Worm (Caenorhabditis elegans) whole organism, L4 larva: Measurements from ENCODE around the gene F44B9.2.

Experiments used
- D1046.2 ChIP-seq: fragments of 200-800 bp; sonication (Bioruptor generic); IDR thresholded peaks from 2 replicates; pipeline ENCODE4 v1.3.6; 2022; ENCODE audit warnings: missing genetic modification characterization, missing compliant biosample characterization
- F26F4.8 ChIP-seq: fragments of 200-800 bp; sonication (Bioruptor generic); conservative IDR thresholded peaks from 2 replicates; pipeline ENCODE4 v1.3.6; 2022; ENCODE audit warnings: missing genetic modification characterization, missing compliant biosample characterization
- F37D6.2 ChIP-seq: sonication (generic microtip); optimal IDR thresholded peaks from 2 replicates; lab custom pipeline; 2016; ENCODE audit warnings: mild to moderate bottlenecking, missing genetic modification characterization, missing compliant biosample characterization
- F44E2.7 ChIP-seq: fragments of 200-800 bp; sonication (Bioruptor generic); IDR thresholded peaks from 2 replicates; pipeline ENCODE4 v2.1.2; 2022; ENCODE audit warnings: missing genetic modification characterization, missing compliant biosample characterization
- T26A8.4 ChIP-seq: fragments of 200-800 bp; sonication (Bioruptor generic); IDR thresholded peaks from 2 replicates; pipeline ENCODE4 v1.3.6; 2022; ENCODE audit warnings: missing genetic modification characterization, missing compliant biosample characterization
- Y105C5A.15 ChIP-seq: fragments of 200-800 bp; sonication (Bioruptor generic); IDR thresholded peaks from 2 replicates; pipeline ENCODE4 v1.3.6; 2022; ENCODE audit warnings: missing genetic modification characterization, missing compliant biosample characterization
- Y75B8A.6 ChIP-seq: fragments of 200-800 bp; sonication (Bioruptor generic); IDR thresholded peaks from 2 replicates; pipeline ENCODE4 v1.3.6; 2022; ENCODE audit warnings: missing genetic modification reagents, missing genetic modification characterization, missing compliant biosample characterization
- ZK337.2 ChIP-seq: fragments of 200-800 bp; sonication (Bioruptor generic); IDR thresholded peaks from 2 replicates; pipeline ENCODE4 v1.3.6; 2022; ENCODE audit warnings: missing genetic modification reagents, missing genetic modification characterization, missing compliant biosample characterization
- ZK546.5 ChIP-seq, 2 experiments: sonication (generic microtip); optimal IDR thresholded peaks; 2 replicates each; lab custom pipeline; 2017; ENCODE audit warnings: missing biosample characterization in 2 of 2, missing genetic modification characterization in 2 of 2
- ama-1 ChIP-seq: fragments of 150-350 bp; optimal IDR thresholded peaks from 2 replicates; lab custom pipeline; 2014; ENCODE audit warnings: inconsistent platforms, mixed read lengths
- ceh-32 ChIP-seq: sonication (generic microtip); optimal IDR thresholded peaks from 2 replicates; lab custom pipeline; 2016; ENCODE audit warnings: mild to moderate bottlenecking, missing genetic modification characterization, missing compliant biosample characterization; ENCODE audit not compliant: poor library complexity
- ceh-62 ChIP-seq: sonication (generic microtip); optimal IDR thresholded peaks from 2 replicates; lab custom pipeline; 2017; ENCODE audit warnings: missing biosample characterization, missing genetic modification characterization
- daf-16 ChIP-seq, 3 experiments: sonication (generic microtip); optimal IDR thresholded peaks; 2 replicates each; lab custom pipeline; 2016 to 2017; ENCODE audit warnings: missing genetic modification characterization in 3 of 3, missing genetic modification reagents in 3 of 3, mild to moderate bottlenecking in 2 of 3, missing compliant biosample characterization in 2 of 3, missing biosample characterization in 1 of 3, moderate library complexity in 1 of 3
- daf-19 ChIP-seq: fragments of 200-800 bp; sonication (Bioruptor generic); conservative IDR thresholded peaks from 2 replicates; pipeline ENCODE4 v1.3.6; 2022; ENCODE audit warnings: missing genetic modification characterization, missing compliant biosample characterization
- dmd-6 ChIP-seq: fragments of 200-800 bp; sonication (Bioruptor generic); IDR thresholded peaks from 2 replicates; pipeline ENCODE4 v1.3.6; 2022; ENCODE audit warnings: missing genetic modification reagents, missing genetic modification characterization, missing compliant biosample characterization
- dpl-1 ChIP-seq: fragments of 150-350 bp; optimal IDR thresholded peaks from 2 replicates; lab custom pipeline; 2014; ENCODE audit warnings: missing biosample characterization, missing genetic modification reagents, missing genetic modification characterization
- duxl-1 ChIP-seq: sonication (generic microtip); optimal IDR thresholded peaks from 2 replicates; lab custom pipeline; 2016; ENCODE audit warnings: mild to moderate bottlenecking, missing genetic modification characterization, moderate library complexity, missing compliant biosample characterization; ENCODE audit not compliant: poor library complexity
- dve-1 ChIP-seq: sonication (generic microtip); optimal IDR thresholded peaks from 2 replicates; lab custom pipeline; 2017; ENCODE audit warnings: antibody characterized with exemption, mild to moderate bottlenecking, missing genetic modification characterization, missing compliant biosample characterization; ENCODE audit not compliant: insufficient read depth
- egl-27 ChIP-seq: sonication (generic microtip); optimal IDR thresholded peaks from 3 replicates; lab custom pipeline; 2017; ENCODE audit warnings: missing biosample characterization, missing genetic modification reagents, missing genetic modification characterization
- egl-43 ChIP-seq: fragments of 200-800 bp; sonication (Bioruptor generic); IDR thresholded peaks from 2 replicates; pipeline ENCODE4 v1.3.6; 2022; ENCODE audit warnings: missing genetic modification reagents, missing genetic modification characterization, missing compliant biosample characterization
- fkh-10 ChIP-seq: fragments of 150-350 bp; optimal IDR thresholded peaks from 2 replicates; lab custom pipeline; 2014; ENCODE audit warnings: missing biosample characterization, missing genetic modification reagents, missing genetic modification characterization
- gei-8 ChIP-seq: fragments of 200-800 bp; sonication (Bioruptor generic); optimal IDR thresholded peaks from 2 replicates; lab custom pipeline; 2018; ENCODE audit warnings: mild to moderate bottlenecking, missing genetic modification characterization, missing compliant biosample characterization
- hmg-1.1 ChIP-seq: fragments of 200-800 bp; sonication (Bioruptor generic); IDR thresholded peaks from 2 replicates; pipeline ENCODE4 v1.3.6; 2022; ENCODE audit warnings: missing genetic modification reagents, missing genetic modification characterization, missing compliant biosample characterization
- jun-1 ChIP-seq: fragments of 150-350 bp; optimal IDR thresholded peaks from 2 replicates; lab custom pipeline; 2014; ENCODE audit warnings: missing biosample characterization, missing genetic modification reagents, missing genetic modification characterization
- lin-1 ChIP-seq: fragments of 200-800 bp; sonication (Bioruptor generic); IDR thresholded peaks from 2 replicates; pipeline ENCODE4 v1.3.6; 2022; ENCODE audit warnings: missing genetic modification reagents, missing genetic modification characterization, missing compliant biosample characterization
- lin-13 ChIP-seq: fragments of 150-350 bp; optimal IDR thresholded peaks from 2 replicates; lab custom pipeline; 2014; ENCODE audit warnings: missing biosample characterization, missing genetic modification reagents, missing genetic modification characterization
- lin-15B ChIP-seq: fragments of 150-350 bp; sonication (generic microtip); optimal IDR thresholded peaks from 3 replicates; lab custom pipeline; 2014; ENCODE audit warnings: missing biosample characterization, missing genetic modification characterization
- lir-3 ChIP-seq: sonication (generic microtip); optimal IDR thresholded peaks from 2 replicates; lab custom pipeline; 2016; ENCODE audit warnings: mild to moderate bottlenecking, missing genetic modification characterization, missing compliant biosample characterization
- madf-5 ChIP-seq, 2 experiments: fragments of 200-800 bp; sonication (Bioruptor generic); IDR thresholded peaks; 2 replicates each; pipeline ENCODE4 v1.3.6; 2022; ENCODE audit warnings: missing compliant biosample characterization in 2 of 2, missing genetic modification characterization in 2 of 2
- madf-9 ChIP-seq: fragments of 200-800 bp; sonication (Bioruptor generic); conservative IDR thresholded peaks from 2 replicates; pipeline ENCODE4 v1.3.6; 2022; ENCODE audit warnings: missing genetic modification reagents, missing genetic modification characterization, missing compliant biosample characterization
- mdt-29 ChIP-seq: fragments of 200-800 bp; sonication (Bioruptor generic); IDR thresholded peaks from 2 replicates; pipeline ENCODE4 v1.3.6; 2022; ENCODE audit warnings: missing genetic modification reagents, missing genetic modification characterization, missing compliant biosample characterization
- mep-1 ChIP-seq: fragments of 150-350 bp; sonication (generic microtip); optimal IDR thresholded peaks from 3 replicates; lab custom pipeline; 2014; ENCODE audit warnings: missing biosample characterization, missing genetic modification characterization
- mes-2 ChIP-seq: sonication (generic microtip); optimal IDR thresholded peaks from 2 replicates; lab custom pipeline; 2016; ENCODE audit warnings: missing genotype, mild to moderate bottlenecking, missing genetic modification characterization, missing compliant biosample characterization; ENCODE audit not compliant: poor library complexity, severe bottlenecking
- mxl-2 ChIP-seq: fragments of 200-800 bp; sonication (Bioruptor generic); conservative IDR thresholded peaks from 2 replicates; pipeline ENCODE4 v1.3.6; 2022; ENCODE audit warnings: missing genetic modification reagents, missing genetic modification characterization, missing compliant biosample characterization
- nhr-10 ChIP-seq: fragments of 150-350 bp; optimal IDR thresholded peaks from 2 replicates; lab custom pipeline; 2014; ENCODE audit warnings: missing biosample characterization, missing genetic modification characterization
- nhr-111 ChIP-seq: fragments of 200-800 bp; sonication (Bioruptor generic); optimal IDR thresholded peaks from 2 replicates; lab custom pipeline; 2018; ENCODE audit warnings: mild to moderate bottlenecking, missing genetic modification characterization, missing compliant biosample characterization
- nhr-25 ChIP-seq: sonication (generic microtip); optimal IDR thresholded peaks from 2 replicates; lab custom pipeline; 2017; ENCODE audit warnings: missing genetic modification characterization, mild to moderate bottlenecking, missing compliant biosample characterization, antibody characterized with exemption, moderate library complexity, borderline replicate concordance; ENCODE audit not compliant: insufficient read depth
- nhr-41 ChIP-seq: fragments of 200-800 bp; sonication (Bioruptor generic); IDR thresholded peaks from 2 replicates; pipeline ENCODE4 v1.3.6; 2022; ENCODE audit warnings: missing genetic modification reagents, missing genetic modification characterization, missing compliant biosample characterization
- nhr-42 ChIP-seq: fragments of 200-800 bp; sonication (Bioruptor generic); IDR thresholded peaks from 2 replicates; pipeline ENCODE4 v1.3.6; 2022; ENCODE audit warnings: missing genetic modification characterization, missing compliant biosample characterization
- nhr-6 ChIP-seq: fragments of 150-350 bp; optimal IDR thresholded peaks from 2 replicates; lab custom pipeline; 2014; ENCODE audit warnings: missing biosample characterization, missing genetic modification characterization
- php-3 ChIP-seq: fragments of 200-800 bp; sonication (Bioruptor generic); IDR thresholded peaks from 2 replicates; pipeline ENCODE4 v1.3.6; 2022; ENCODE audit warnings: missing genetic modification reagents, missing genetic modification characterization, missing compliant biosample characterization
- pqm-1 ChIP-seq: sonication (generic microtip); optimal IDR thresholded peaks from 2 replicates; lab custom pipeline; 2017; ENCODE audit warnings: missing biosample characterization, missing genetic modification characterization
- set-16 ChIP-seq: fragments of 200-800 bp; sonication (Bioruptor generic); IDR thresholded peaks from 2 replicates; pipeline ENCODE4 v1.3.6; 2022; ENCODE audit warnings: missing genetic modification reagents, missing genetic modification characterization, missing compliant biosample characterization
- snpc-1.2 ChIP-seq: fragments of 200-800 bp; sonication (Bioruptor generic); IDR thresholded peaks from 2 replicates; pipeline ENCODE4 v1.3.6; 2022; ENCODE audit warnings: missing genetic modification reagents, missing genetic modification characterization, missing compliant biosample characterization
- tra-1 ChIP-seq: fragments of 200-800 bp; sonication (Bioruptor generic); IDR thresholded peaks from 2 replicates; pipeline ENCODE4 v1.3.6; 2022; ENCODE audit warnings: missing genetic modification reagents, missing genetic modification characterization, missing compliant biosample characterization
- vab-7 ChIP-seq: fragments of 200-800 bp; sonication (Bioruptor generic); IDR thresholded peaks from 2 replicates; pipeline ENCODE4 v1.3.6; 2022; ENCODE audit warnings: missing genetic modification reagents, missing genetic modification characterization, missing compliant biosample characterization
- zag-1 ChIP-seq: fragments of 150-350 bp; optimal IDR thresholded peaks from 2 replicates; lab custom pipeline; 2014; ENCODE audit warnings: missing biosample characterization, missing genetic modification characterization
- zfp-3 ChIP-seq: fragments of 200-800 bp; sonication (Bioruptor generic); conservative IDR thresholded peaks from 2 replicates; pipeline ENCODE4 v1.3.6; 2022; ENCODE audit warnings: missing genetic modification reagents, missing genetic modification characterization, missing compliant biosample characterization
- zip-11 ChIP-seq: fragments of 200-800 bp; sonication (Bioruptor generic); IDR thresholded peaks from 2 replicates; pipeline ENCODE4 v1.3.6; 2022; ENCODE audit warnings: missing genetic modification characterization, missing compliant biosample characterization
- zip-2 ChIP-seq: fragments of 150-350 bp; optimal IDR thresholded peaks from 2 replicates; lab custom pipeline; 2014; ENCODE audit warnings: missing biosample characterization, missing genetic modification characterization
- ztf-7 ChIP-seq: fragments of 150-350 bp; optimal IDR thresholded peaks from 2 replicates; lab custom pipeline; 2014; ENCODE audit warnings: missing biosample characterization, missing genetic modification characterization

The F44B9.2 gene

DNA sequence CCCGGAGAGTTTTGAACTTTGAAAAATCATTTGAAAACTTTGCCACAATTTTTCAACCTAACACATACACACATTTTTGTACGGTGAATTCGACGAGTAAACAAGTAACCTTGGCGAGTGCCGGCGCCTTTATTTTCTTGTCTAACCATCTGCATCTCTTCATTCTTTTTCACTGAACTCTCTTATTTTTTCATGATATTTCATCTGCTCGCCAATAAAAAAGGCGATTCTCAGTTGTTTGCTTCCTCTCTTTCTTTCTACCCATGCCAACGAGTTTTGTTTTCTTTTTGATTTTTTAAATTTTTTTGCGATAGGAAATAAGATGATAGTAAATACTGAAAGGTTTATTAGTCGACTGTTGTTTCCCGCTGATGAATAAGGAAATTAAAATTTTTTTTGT lies 43.5 kb upstream of the F44B9.2 start:
- TF ChIP-seq Y105C5A.15 (GFP tag; lab: Robert Waterston, UW), result no peak
- TF ChIP-seq nhr-111 (GFP tag; lab: Kevin White, UChicago), result no peak
- no peak for TF ChIP-seq ceh-32
- TF ChIP-seq lir-3 (tag; lab: Kevin White, UChicago), result no peak
- no peak for TF ChIP-seq lin-1 (GFP tag; lab: Robert Waterston, UW)
- no peak for TF ChIP-seq F26F4.8 (GFP tag; lab: Robert Waterston, UW)
- peak in 1 of 2 experiments; percentile 23 for TF ChIP-seq daf-16 (GFP tag; optimal IDR thresholded peaks at IDR 0.05; lab: Kevin White, UChicago)
- peak; percentile 92 for TF ChIP-seq daf-16 (tag; optimal IDR thresholded peaks at IDR 0.05; lab: Kevin White, UChicago)
- TF ChIP-seq madf-5 (GFP tag; IDR thresholded peaks at IDR 0.05; lab: Robert Waterston, UW), result no peak
- no peak for TF ChIP-seq ama-1 (lab: Kevin White, UChicago)
- TF ChIP-seq ztf-7, result peak; percentile 16
- TF ChIP-seq jun-1 (tag; lab: Kevin White, UChicago), result peak; percentile 6
- no peak for TF ChIP-seq mxl-2 (GFP tag; lab: Robert Waterston, UW)
- no peak for TF ChIP-seq Y75B8A.6 (GFP tag; lab: Robert Waterston, UW)
- TF ChIP-seq snpc-1.2 (GFP tag; lab: Robert Waterston, UW), result no peak
- no peak for TF ChIP-seq nhr-25 (tag; lab: Kevin White, UChicago)
- TF ChIP-seq vab-7, result no peak
- no peak for TF ChIP-seq egl-27 (tag; lab: Kevin White, UChicago)
- no peak for TF ChIP-seq F44E2.7
- TF ChIP-seq F37D6.2 (tag; lab: Kevin White, UChicago), result no peak
- peak; percentile 54 for TF ChIP-seq hmg-1.1 (GFP tag; lab: Robert Waterston, UW)
- TF ChIP-seq dmd-6, result no peak; the same call in 1 of the 2 replicates
- TF ChIP-seq nhr-10 (tag; lab: Kevin White, UChicago), result no peak
- peak; percentile 26 for TF ChIP-seq mes-2 (tag; lab: Kevin White, UChicago)
- peak; percentile 11 for TF ChIP-seq dpl-1 (GFP tag; lab: Kevin White, UChicago)
- no peak for TF ChIP-seq zag-1 (tag; lab: Kevin White, UChicago)
- TF ChIP-seq ZK337.2 (GFP tag; lab: Robert Waterston, UW), result no peak
- TF ChIP-seq tra-1, result no peak
- TF ChIP-seq lin-15B (tag; lab: Kevin White, UChicago), result no peak
- TF ChIP-seq zip-2 (tag; lab: Kevin White, UChicago), result no peak
- TF ChIP-seq nhr-42, result no peak
- no peak for TF ChIP-seq D1046.2 (GFP tag; lab: Robert Waterston, UW)
- TF ChIP-seq pqm-1 (tag; lab: Kevin White, UChicago), result no peak
- TF ChIP-seq set-16, result no peak
- TF ChIP-seq ZK546.5 (tag; optimal IDR thresholded peaks at IDR 0.05; lab: Kevin White, UChicago), result no peak
- no peak for TF ChIP-seq fkh-10 (GFP tag; lab: Kevin White, UChicago)
- no peak for TF ChIP-seq lin-13 (GFP tag; lab: Kevin White, UChicago)
- TF ChIP-seq madf-9 (GFP tag; lab: Robert Waterston, UW), result no peak
- peak; percentile 62 for TF ChIP-seq dve-1
- TF ChIP-seq gei-8 (GFP tag; lab: Kevin White, UChicago), result no peak
- peak; percentile 51; the same call in 1 of the 2 replicates for TF ChIP-seq php-3
- TF ChIP-seq nhr-41 (GFP tag; lab: Robert Waterston, UW), result no peak
- no peak for TF ChIP-seq mdt-29 (GFP tag; lab: Robert Waterston, UW)
- TF ChIP-seq egl-43 (GFP tag; lab: Robert Waterston, UW), result no peak
- TF ChIP-seq duxl-1 (tag; lab: Kevin White, UChicago), result no peak
- no peak for TF ChIP-seq zfp-3
- peak; percentile 46 for TF ChIP-seq mep-1 (tag; lab: Kevin White, UChicago)
- TF ChIP-seq ceh-62, result no peak
- no peak for TF ChIP-seq zip-11 (GFP tag; lab: Robert Waterston, UW)
- TF ChIP-seq nhr-6 (tag; lab: Kevin White, UChicago), result peak; percentile 60
- TF ChIP-seq T26A8.4, result no peak
- TF ChIP-seq daf-19 (GFP tag; lab: Robert Waterston, UW), result no peak
